Worm (Caenorhabditis elegans): ENCODE results near the gene F35D2.3.

DNA sequence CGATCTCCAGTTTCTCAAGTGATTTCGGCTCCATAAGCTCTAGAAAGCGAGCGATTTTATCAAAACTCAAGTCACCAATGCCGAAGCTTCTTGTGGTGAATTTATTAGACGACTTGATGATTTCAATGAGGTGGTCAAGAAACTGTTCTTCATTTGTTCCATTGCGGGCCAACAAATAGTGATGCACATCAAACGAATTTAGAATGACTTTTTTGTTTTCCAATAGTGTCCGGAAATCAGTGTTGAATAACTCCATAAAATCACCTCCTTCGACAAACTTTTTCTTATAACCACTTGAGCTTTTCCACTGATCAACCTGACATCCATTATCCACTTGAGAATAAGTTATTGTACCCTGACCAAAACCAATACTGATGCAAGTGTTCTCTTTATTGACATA, 23.1 kb upstream of the F35D2.3 start:
- TF ChIP-seq unc-62 (GFP tag; optimal IDR thresholded peaks at IDR 0.05) (no peak), ztf-4 (tag; optimal IDR thresholded peaks at IDR 0.05) (no peak), egl-5 (tag; optimal IDR thresholded peaks at IDR 0.05) (no peak), mdl-1 (tag; optimal IDR thresholded peaks at IDR 0.05) (no peak)

Data from whole organism, L3 larva.